Fruit fly (Drosophila melanogaster): Measurements from ENCODE around the gene CG43673.

CG43673 gene

dm6 chrX:15785429-15786239, 6.7 kb downstream of the CG43673 start, which contains the start of the genes Paf-AHalpha and mRpS30 (continued):
- no peak for TF ChIP-seq da (GFP tag; optimal IDR thresholded peaks at IDR 0.05)
- TF ChIP-seq dpn (GFP tag; optimal IDR thresholded peaks at IDR 0.05): peak in 1 of 2 experiments; percentile 3
- TF ChIP-seq Rfx (GFP tag; IDR thresholded peaks at IDR 0.05): peak; percentile 40; the same call in 1 of the 2 replicates
- no peak for TF ChIP-seq dmrt99B (tag; optimal IDR thresholded peaks at IDR 0.05)
- peak; percentile 41 for TF ChIP-seq Sin3A (optimal IDR thresholded peaks at IDR 0.05)
- no peak for TF ChIP-seq CG8089 (GFP tag; optimal IDR thresholded peaks at IDR 0.05)
- TF ChIP-seq grn (GFP tag; optimal IDR thresholded peaks at IDR 0.05): no peak
- TF ChIP-seq fd102C (GFP tag; optimal IDR thresholded peaks at IDR 0.05): no peak
- no peak for TF ChIP-seq lbe (GFP tag; optimal IDR thresholded peaks at IDR 0.05)
- no peak for TF ChIP-seq CG18011 (GFP tag; optimal IDR thresholded peaks at IDR 0.05)
- TF ChIP-seq Aef1 (GFP tag; IDR thresholded peaks at IDR 0.05): no peak
- TF ChIP-seq CG31365 (tag; optimal IDR thresholded peaks at IDR 0.05): no peak
- TF ChIP-seq CG33213 (GFP tag; optimal IDR thresholded peaks at IDR 0.05): peak; percentile 30
- peak in 1 of 2 experiments; percentile 61 for TF ChIP-seq tll (GFP tag; optimal IDR thresholded peaks at IDR 0.05)
- TF ChIP-seq amos (GFP tag; IDR thresholded peaks at IDR 0.05; ENCODE audit: partially characterized antibody): peak; percentile 14; the same call in 1 of the 2 replicates
- TF ChIP-seq slbo (GFP tag; IDR thresholded peaks at IDR 0.05): peak; percentile 34; the same call in 1 of the 2 replicates
- no peak for TF ChIP-seq NK7.1 (GFP tag; optimal IDR thresholded peaks at IDR 0.05)
- no peak for TF ChIP-seq ken (GFP tag; IDR thresholded peaks at IDR 0.05)
- TF ChIP-seq CG11560 (tag; IDR thresholded peaks at IDR 0.05): no peak
- TF ChIP-seq NfI (GFP tag; optimal IDR thresholded peaks at IDR 0.05): no peak
- peak; percentile 53 for TF ChIP-seq Ets97D (GFP tag; optimal IDR thresholded peaks at IDR 0.05)
- TF ChIP-seq inv (GFP tag; IDR thresholded peaks at IDR 0.05; ENCODE audit: partially characterized antibody): no peak
- TF ChIP-seq CG1603 (tag; optimal IDR thresholded peaks at IDR 0.05): peak; percentile 99
- peak; percentile 18; the same call in 1 of the 3 replicates for TF ChIP-seq Opbp (GFP tag; IDR thresholded peaks at IDR 0.05; ENCODE audit: partially characterized antibody)
- TF ChIP-seq CG6765 (GFP tag; optimal IDR thresholded peaks at IDR 0.05): no peak
- TF ChIP-seq ro (GFP tag; IDR thresholded peaks at IDR 0.05): no peak
- TF ChIP-seq CG16779 (GFP tag; IDR thresholded peaks at IDR 0.05): no peak
- no peak for TF ChIP-seq CG18262 (tag; optimal IDR thresholded peaks at IDR 0.05)
- peak; percentile 5 for TF ChIP-seq CG12391 (tag; optimal IDR thresholded peaks at IDR 0.05)
- peak; percentile 71 for TF ChIP-seq Sry-δ (GFP tag; optimal IDR thresholded peaks at IDR 0.05)
- peak; percentile 68 for TF ChIP-seq Dref (GFP tag; IDR thresholded peaks at IDR 0.05)
- TF ChIP-seq seq (GFP tag; IDR thresholded peaks at IDR 0.05): no peak
- TF ChIP-seq CG2678 (tag; optimal IDR thresholded peaks at IDR 0.05): no peak
- no peak for TF ChIP-seq p53 (GFP tag; optimal IDR thresholded peaks at IDR 0.05)
- no peak for TF ChIP-seq CG6689 (GFP tag; IDR thresholded peaks at IDR 0.05)
- no peak for TF ChIP-seq NC2α (GFP tag; optimal IDR thresholded peaks at IDR 0.05)
- TF ChIP-seq ssp (GFP tag; IDR thresholded peaks at IDR 0.05): no peak
- no peak for TF ChIP-seq Stat92E (GFP tag; optimal IDR thresholded peaks at IDR 0.05)
- TF ChIP-seq CG9797 (GFP tag; optimal IDR thresholded peaks at IDR 0.05): peak; percentile 60
- TF ChIP-seq Mrtf (GFP tag; IDR thresholded peaks at IDR 0.05): no peak
- no peak for TF ChIP-seq CG5953 (GFP tag; IDR thresholded peaks at IDR 0.05)
- no peak for TF ChIP-seq CG11456 (GFP tag; IDR thresholded peaks at IDR 0.05)
- TF ChIP-seq stc (GFP tag; IDR thresholded peaks at IDR 0.05): no peak
- TF ChIP-seq sens (GFP tag): peak; percentile 72
- TF ChIP-seq Side (GFP tag; optimal IDR thresholded peaks at IDR 0.05): no peak
- no peak for TF ChIP-seq rib (GFP tag; IDR thresholded peaks at IDR 0.05)
- peak; percentile 25; the same call in 1 of the 2 replicates for TF ChIP-seq vvl (GFP tag; IDR thresholded peaks at IDR 0.05)
- no peak for TF ChIP-seq pros (GFP tag; optimal IDR thresholded peaks at IDR 0.05)
- TF ChIP-seq CG8388 (GFP tag; optimal IDR thresholded peaks at IDR 0.05): no peak
- TF ChIP-seq h (optimal IDR thresholded peaks at IDR 0.05): no peak
